Worm (Caenorhabditis elegans) whole organism, L2 larva: Measurements from ENCODE around the gene grl-15.

ENCODE experiments used
- C34F6.9 ChIP-seq: fragments of 150-350 bp; optimal IDR thresholded peaks from 2 replicates; lab custom pipeline; 2014; ENCODE audit warnings: missing biosample characterization, missing genetic modification characterization
- F13H6.1 ChIP-seq: sonication (generic microtip); optimal IDR thresholded peaks from 2 replicates; lab custom pipeline; 2016; ENCODE audit warnings: missing genetic modification characterization, missing compliant biosample characterization
- R02D3.7 ChIP-seq: fragments of 150-350 bp; optimal IDR thresholded peaks from 2 replicates; lab custom pipeline; 2014; ENCODE audit warnings: missing biosample characterization, missing genetic modification characterization
- Y55F3AM.14 ChIP-seq: fragments of 200-800 bp; sonication (Bioruptor generic); optimal IDR thresholded peaks from 2 replicates; lab custom pipeline; 2018; ENCODE audit warnings: mild to moderate bottlenecking, missing genetic modification characterization, missing compliant biosample characterization
- ZK546.5 ChIP-seq: sonication (generic microtip); optimal IDR thresholded peaks from 2 replicates; lab custom pipeline; 2017; ENCODE audit warnings: missing biosample characterization, missing genetic modification characterization
- aly-2 ChIP-seq: fragments of 150-350 bp; optimal IDR thresholded peaks from 2 replicates; lab custom pipeline; 2014; ENCODE audit warnings: missing biosample characterization, missing genetic modification characterization
- ama-1 ChIP-seq: fragments of 150-350 bp; optimal IDR thresholded peaks from 2 replicates; lab custom pipeline; 2018; ENCODE audit warnings: inconsistent platforms
- ceh-16 ChIP-seq: fragments of 150-350 bp; optimal IDR thresholded peaks from 2 replicates; lab custom pipeline; 2014; ENCODE audit warnings: missing biosample characterization, missing genetic modification characterization
- crh-2 ChIP-seq: sonication (generic microtip); optimal IDR thresholded peaks from 2 replicates; lab custom pipeline; 2017; ENCODE audit warnings: missing biosample characterization, missing genetic modification characterization
- dmd-4 ChIP-seq: sonication (generic microtip); optimal IDR thresholded peaks from 2 replicates; lab custom pipeline; 2017; ENCODE audit warnings: missing biosample characterization, missing genetic modification characterization
- elt-1 ChIP-seq: fragments of 150-350 bp; optimal IDR thresholded peaks from 2 replicates; lab custom pipeline; 2014; ENCODE audit warnings: missing biosample characterization, missing genetic modification characterization
- elt-3 ChIP-seq: sonication (generic microtip); optimal IDR thresholded peaks from 2 replicates; lab custom pipeline; 2017; ENCODE audit warnings: missing biosample characterization, missing genetic modification characterization
- fos-1 ChIP-seq: fragments of 150-350 bp; optimal IDR thresholded peaks from 2 replicates; lab custom pipeline; 2014; ENCODE audit warnings: missing biosample characterization, missing genetic modification characterization
- lin-13 ChIP-seq: fragments of 150-350 bp; optimal IDR thresholded peaks from 2 replicates; lab custom pipeline; 2014; ENCODE audit warnings: missing biosample characterization, missing genetic modification reagents, missing genetic modification characterization
- lin-39 ChIP-seq: fragments of 150-350 bp; optimal IDR thresholded peaks from 2 replicates; lab custom pipeline; 2014; ENCODE audit warnings: missing biosample characterization, missing genetic modification reagents, missing genetic modification characterization
- mab-5 ChIP-seq: fragments of 150-350 bp; optimal IDR thresholded peaks from 2 replicates; lab custom pipeline; 2014; ENCODE audit warnings: missing biosample characterization, missing genetic modification characterization
- mdl-1 ChIP-seq, 2 experiments: fragments of 150-350 bp in 1 of 2; sonication (generic microtip) in 1 of 2; optimal IDR thresholded peaks; 2 replicates each; lab custom pipeline; 2017; ENCODE audit warnings: missing biosample characterization in 2 of 2, missing genetic modification characterization in 2 of 2
- nhr-10 ChIP-seq: sonication (generic microtip); optimal IDR thresholded peaks from 2 replicates; lab custom pipeline; 2017; ENCODE audit warnings: missing biosample characterization, missing genetic modification characterization
- nhr-11 ChIP-seq: fragments of 150-350 bp; optimal IDR thresholded peaks from 2 replicates; lab custom pipeline; 2014; ENCODE audit warnings: missing biosample characterization, missing genetic modification characterization
- nhr-129 ChIP-seq: fragments of 150-350 bp; optimal IDR thresholded peaks from 2 replicates; lab custom pipeline; 2014; ENCODE audit warnings: missing biosample characterization, missing genetic modification characterization
- nhr-21 ChIP-seq: fragments of 150-350 bp; optimal IDR thresholded peaks from 2 replicates; lab custom pipeline; 2014; ENCODE audit warnings: missing biosample characterization, missing genetic modification characterization
- nhr-237 ChIP-seq: fragments of 150-350 bp; optimal IDR thresholded peaks from 2 replicates; lab custom pipeline; 2014; ENCODE audit warnings: missing biosample characterization, missing genetic modification characterization
- nhr-25 ChIP-seq: fragments of 150-350 bp; sonication (generic microtip); optimal IDR thresholded peaks from 3 replicates; lab custom pipeline; 2014; ENCODE audit warnings: missing biosample characterization, missing genetic modification characterization
- nhr-6 ChIP-seq: fragments of 150-350 bp; optimal IDR thresholded peaks from 2 replicates; lab custom pipeline; 2014; ENCODE audit warnings: missing biosample characterization, missing genetic modification characterization
- nhr-77 ChIP-seq: fragments of 150-350 bp; optimal IDR thresholded peaks from 2 replicates; lab custom pipeline; 2014; ENCODE audit warnings: missing biosample characterization, missing genetic modification characterization
- peb-1 ChIP-seq: fragments of 150-350 bp; optimal IDR thresholded peaks from 2 replicates; lab custom pipeline; 2014; ENCODE audit warnings: missing biosample characterization, missing genetic modification characterization
- sem-4 ChIP-seq: fragments of 150-350 bp; optimal IDR thresholded peaks from 2 replicates; lab custom pipeline; 2014; ENCODE audit warnings: missing biosample characterization, missing genetic modification reagents, missing genetic modification characterization
- skn-1 ChIP-seq: sonication (generic microtip); optimal IDR thresholded peaks from 2 replicates; lab custom pipeline; 2017; ENCODE audit warnings: missing biosample characterization, missing genetic modification characterization
- sma-3 ChIP-seq: sonication (generic microtip); optimal IDR thresholded peaks from 2 replicates; lab custom pipeline; 2016; ENCODE audit warnings: missing genetic modification reagents, missing genetic modification characterization, missing compliant biosample characterization
- sma-9 ChIP-seq, 2 experiments: fragments of 150-350 bp in 1 of 2; sonication (generic microtip) in 1 of 2; optimal IDR thresholded peaks; 2 replicates each; lab custom pipeline; 2014 to 2016; ENCODE audit warnings: missing genetic modification characterization in 2 of 2, mild to moderate bottlenecking in 1 of 2, missing biosample characterization in 1 of 2, missing compliant biosample characterization in 1 of 2, missing genetic modification reagents in 1 of 2, moderate library complexity in 1 of 2
- snpc-4 ChIP-seq: fragments of 150-350 bp; optimal IDR thresholded peaks from 2 replicates; lab custom pipeline; 2014; ENCODE audit warnings: missing biosample characterization, missing genetic modification characterization
- unc-55 ChIP-seq: fragments of 150-350 bp; sonication (generic microtip); optimal IDR thresholded peaks from 3 replicates; lab custom pipeline; 2014; ENCODE audit warnings: missing biosample characterization, missing genetic modification reagents, missing genetic modification characterization
- unc-62 ChIP-seq: fragments of 150-350 bp; optimal IDR thresholded peaks from 2 replicates; lab custom pipeline; 2014; ENCODE audit warnings: missing biosample characterization, missing genetic modification reagents, missing genetic modification characterization
- zag-1 ChIP-seq: fragments of 150-350 bp; optimal IDR thresholded peaks from 2 replicates; lab custom pipeline; 2014; ENCODE audit warnings: missing biosample characterization, missing genetic modification characterization
- ztf-1 ChIP-seq: fragments of 200-800 bp; sonication (Bioruptor generic); conservative IDR thresholded peaks from 2 replicates; pipeline ENCODE4 v1.3.6; 2022; ENCODE audit warnings: missing genetic modification characterization, missing compliant biosample characterization
- ztf-11 ChIP-seq: sonication (generic microtip); optimal IDR thresholded peaks from 2 replicates; lab custom pipeline; 2017; ENCODE audit warnings: missing biosample characterization, missing genetic modification characterization

The grl-15 gene

ce11 chrIII:12215596-12215995, 20.2 kb downstream of the grl-15 start, which contains the start of gene Y75B8A.13:
Y75B8A.13 (minus strand) TSS chrIII:12215696.
- TF ChIP-seq sma-9 (GFP tag; optimal IDR thresholded peaks at IDR 0.05; lab: Kevin White, UChicago) = no peak
- no peak for TF ChIP-seq sma-9 (tag; optimal IDR thresholded peaks at IDR 0.05; lab: Kevin White, UChicago)
- TF ChIP-seq aly-2 (tag; lab: Kevin White, UChicago) = no peak
- TF ChIP-seq snpc-4 (tag; lab: Kevin White, UChicago) = no peak
- TF ChIP-seq nhr-11 (tag; lab: Kevin White, UChicago) = no peak
- no peak for TF ChIP-seq R02D3.7
- no peak for TF ChIP-seq ztf-11 (tag; lab: Kevin White, UChicago)
- no peak for TF ChIP-seq unc-62 (GFP tag; lab: Kevin White, UChicago)
- no peak for TF ChIP-seq ama-1 (lab: Kevin White, UChicago)
- TF ChIP-seq F13H6.1 (tag; lab: Kevin White, UChicago) = no peak
- TF ChIP-seq skn-1 (tag; lab: Kevin White, UChicago) = no peak
- TF ChIP-seq nhr-129 (tag; lab: Kevin White, UChicago) = no peak
- TF ChIP-seq nhr-6 = no peak
- no peak for TF ChIP-seq crh-2 (tag; lab: Kevin White, UChicago)
- TF ChIP-seq fos-1 (tag; lab: Kevin White, UChicago) = no peak
- TF ChIP-seq Y55F3AM.14 (GFP tag; lab: Kevin White, UChicago) = no peak

ce11 chrIII:12207574-12207973, 28.2 kb downstream of the grl-15 start:
- TF ChIP-seq R02D3.7 = no peak
- TF ChIP-seq nhr-25 (tag; lab: Kevin White, UChicago) = no peak
- TF ChIP-seq ZK546.5 (tag; lab: Kevin White, UChicago) = no peak
- no peak for TF ChIP-seq unc-55 (GFP tag; lab: Kevin White, UChicago)
- TF ChIP-seq sem-4 (tag; lab: Kevin White, UChicago) = no peak
- TF ChIP-seq nhr-11 (tag; lab: Kevin White, UChicago) = no peak
- TF ChIP-seq ceh-16 (tag; lab: Kevin White, UChicago) = no peak
- no peak for TF ChIP-seq lin-13 (GFP tag; lab: Kevin White, UChicago)
- TF ChIP-seq sma-3 = no peak
- no peak for TF ChIP-seq elt-1 (tag; lab: Kevin White, UChicago)
- no peak for TF ChIP-seq snpc-4 (tag; lab: Kevin White, UChicago)
- no peak for TF ChIP-seq F13H6.1 (tag; lab: Kevin White, UChicago)
- no peak for TF ChIP-seq lin-39
- TF ChIP-seq nhr-10 (tag; lab: Kevin White, UChicago) = no peak

ce11 chrIII:12205271-12205670, 30.5 kb downstream of the grl-15 start:
- TF ChIP-seq C34F6.9 (no peak), nhr-129 (tag; lab: Kevin White, UChicago) (no peak), ztf-1 (no peak), ama-1 (lab: Kevin White, UChicago) (no peak)

- TF ChIP-seq peb-1 (no peak), sem-4 (tag; lab: Kevin White, UChicago) (no peak), nhr-21 (tag; lab: Kevin White, UChicago) (no peak), dmd-4 (tag; lab: Kevin White, UChicago) (no peak), mab-5 (tag; lab: Kevin White, UChicago) (no peak), Y55F3AM.14 (GFP tag; lab: Kevin White, UChicago) (no peak), nhr-11 (tag; lab: Kevin White, UChicago) (no peak), skn-1 (tag; lab: Kevin White, UChicago) (no peak), nhr-10 (tag; lab: Kevin White, UChicago) (no peak), snpc-4 (tag; lab: Kevin White, UChicago) (no peak), elt-3 (tag; lab: Kevin White, UChicago) (no peak), zag-1 (tag; lab: Kevin White, UChicago) (no peak), nhr-6 (no peak), nhr-77 (tag; lab: Kevin White, UChicago) (no peak), nhr-25 (tag; lab: Kevin White, UChicago) (no peak), ZK546.5 (tag; lab: Kevin White, UChicago) (no peak), mdl-1 (tag; optimal IDR thresholded peaks at IDR 0.05; lab: Kevin White, UChicago) (no peak), nhr-237 (tag; lab: Kevin White, UChicago) (no peak), aly-2 (tag; lab: Kevin White, UChicago) (no peak), lin-13 (GFP tag; lab: Kevin White, UChicago) (no peak)
These were observed 33.4 kb downstream of the grl-15 start, which contains the start of gene osm-12 for ce11 chrIII:12202437-12202836. osm-12 (minus strand) TSS chrIII:12202537.
